Worm (Caenorhabditis elegans) whole organism, young adult: ENCODE results near the gene mcm-6.

Source experiments
- ZK185.1 ChIP-seq: sonication (generic microtip); optimal IDR thresholded peaks from 2 replicates; lab custom pipeline; 2016; ENCODE audit warnings: mild to moderate bottlenecking, missing genetic modification characterization, missing compliant biosample characterization; ENCODE audit not compliant: poor library complexity, severe bottlenecking
- lsl-1 ChIP-seq: fragments of 200-800 bp; sonication (Bioruptor generic); optimal IDR thresholded peaks from 2 replicates; lab custom pipeline; 2018; ENCODE audit warnings: mild to moderate bottlenecking, missing genetic modification characterization, moderate library complexity, missing compliant biosample characterization
- sea-2 ChIP-seq: fragments of 200-800 bp; sonication (Bioruptor generic); IDR thresholded peaks from 2 replicates; pipeline ENCODE4 v1.3.6; 2022; ENCODE audit warnings: missing genetic modification characterization, missing compliant biosample characterization
- ztf-22 ChIP-seq: fragments of 200-800 bp; sonication (Bioruptor generic); optimal IDR thresholded peaks from 2 replicates; lab custom pipeline; 2018; ENCODE audit warnings: mild to moderate bottlenecking, missing genetic modification characterization, moderate library complexity, missing compliant biosample characterization

- TF ChIP-seq ZK185.1 (tag; lab: Kevin White, UChicago) = no peak
- no peak for TF ChIP-seq ztf-22
- TF ChIP-seq lsl-1 (GFP tag; lab: Kevin White, UChicago) = peak; percentile 7
- TF ChIP-seq sea-2 = no peak
Measured at ce11 chrIII:9745333-9745897, 48.8 kb upstream of the mcm-6 start.
